Fruit fly (Drosophila melanogaster) ovary, adult (tissue): ENCODE data around the gene Mon1.
A peak's percentile ranks its signal among the peaks of the same experiment; 100 is the strongest.

ENCODE experiments used
- CG17801 ChIP-seq: fragments of 200-800 bp; optimal IDR thresholded peaks from 2 replicates; lab custom pipeline; 2019; ENCODE audit warnings: missing biosample characterization, mild to moderate bottlenecking, missing genetic modification characterization, moderate library complexity; ENCODE audit not compliant: partially characterized antibody

The Mon1 gene

dm6 chr2L:4821757-4822156, 28.7 kb upstream of the Mon1 start, which contains the start of gene CG15628:
CG15628 (plus strand) TSS chr2L:4821774.
- no peak for TF ChIP-seq CG17801 (GFP tag; lab: Kevin White, UChicago)

- TF ChIP-seq CG17801 (GFP tag; lab: Kevin White, UChicago): no peak
Observed at dm6 chr2L:4822258-4822657, 28.2 kb upstream of the Mon1 start.

- TF ChIP-seq CG17801 (GFP tag; lab: Kevin White, UChicago): no peak
Observed at dm6 chr2L:4823797-4824196, 26.6 kb upstream of the Mon1 start.

dm6 chr2L:4825695-4826094, 24.7 kb upstream of the Mon1 start:
- TF ChIP-seq CG17801 (GFP tag; lab: Kevin White, UChicago): no peak

dm6 chr2L:4829040-4829439, 21.4 kb upstream of the Mon1 start:
- no peak for TF ChIP-seq CG17801 (GFP tag; lab: Kevin White, UChicago)

- TF ChIP-seq CG17801 (GFP tag; lab: Kevin White, UChicago): peak; percentile 28
Observed at dm6 chr2L:4830490-4830889, 20.0 kb upstream of the Mon1 start, which contains the start of gene Fnta. Fnta (minus strand) TSS chr2L:4830693.

dm6 chr2L:4835091-4835689, 15.3 kb upstream of the Mon1 start, which contains the start of gene Ir25a:
Ir25a (minus strand) TSS chr2L:4835300.
- TF ChIP-seq CG17801 (GFP tag; lab: Kevin White, UChicago): no peak

- no peak for TF ChIP-seq CG17801 (GFP tag; lab: Kevin White, UChicago)
Observed at dm6 chr2L:4836193-4836592, 14.2 kb upstream of the Mon1 start.

dm6 chr2L:4837772-4838397, 12.6 kb upstream of the Mon1 start, which contains the start of the genes tank and CG12194:
tank (minus strand) TSS chr2L:4837999.
CG12194 (plus strand) TSS chr2L:4838347.
- peak; percentile 93 for TF ChIP-seq CG17801 (GFP tag; lab: Kevin White, UChicago)

dm6 chr2L:4838494-4839320, 11.7 kb upstream of the Mon1 start:
- TF ChIP-seq CG17801 (GFP tag; lab: Kevin White, UChicago): no peak

- no peak for TF ChIP-seq CG17801 (GFP tag; lab: Kevin White, UChicago)
Observed at dm6 chr2L:4846629-4847125, 3.8 kb upstream of the Mon1 start.

- no peak for TF ChIP-seq CG17801 (GFP tag; lab: Kevin White, UChicago)
Observed at dm6 chr2L:4847191-4847853, 3.1 kb upstream of the Mon1 start, which contains the start of the genes mxt and CG11927. mxt (minus strand) TSS chr2L:4847295. CG11927 (plus strand) TSS chr2L:4847766.

dm6 chr2L:4852605-4853102, 2.2 kb downstream of the Mon1 start, which contains the start of gene smog:
smog (plus strand) TSS chr2L:4852864.
- no peak for TF ChIP-seq CG17801 (GFP tag; lab: Kevin White, UChicago)

- TF ChIP-seq CG17801 (GFP tag; lab: Kevin White, UChicago): no peak
Observed at dm6 chr2L:4854822-4855221, 4.4 kb downstream of the Mon1 start.
